Worm (Caenorhabditis elegans): ENCODE data around the gene F25E5.5.

Gene F25E5.5

DNA sequence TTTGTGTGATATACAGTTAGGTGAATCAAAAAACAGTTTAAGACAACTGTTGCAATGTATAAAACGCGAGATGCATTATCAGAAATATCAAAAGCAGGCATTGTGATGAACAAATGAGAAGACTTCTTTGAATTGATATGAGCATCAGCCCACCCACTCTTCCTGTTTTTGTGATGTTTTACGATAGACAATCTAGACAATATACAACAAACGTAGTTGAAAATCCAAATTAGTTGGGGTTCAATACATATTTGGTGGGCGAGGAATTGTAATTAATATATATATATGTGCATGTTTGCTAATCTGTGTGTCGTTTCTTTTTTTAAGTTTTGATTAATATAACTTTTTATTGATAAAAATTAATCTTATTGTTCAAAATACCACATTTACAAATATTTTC, 25.8 kb downstream of the F25E5.5 start, which contains the start of gene str-28:
TSS of gene str-28 (minus strand) at position 101 of the 400 bp plus-strand sequence.
- TF ChIP-seq lin-11 (tag; optimal IDR thresholded peaks at IDR 0.05) = no peak
- TF ChIP-seq ceh-82 (tag; optimal IDR thresholded peaks at IDR 0.05) = no peak
- TF ChIP-seq ama-1 (optimal IDR thresholded peaks at IDR 0.05) = no peak
- no peak for TF ChIP-seq snpc-4 (tag; optimal IDR thresholded peaks at IDR 0.05)
- no peak for TF ChIP-seq nhr-6 (tag; optimal IDR thresholded peaks at IDR 0.05)
- no peak for TF ChIP-seq nhr-11 (tag; optimal IDR thresholded peaks at IDR 0.05)
- no peak for TF ChIP-seq ZK546.5 (tag; optimal IDR thresholded peaks at IDR 0.05)
- TF ChIP-seq Y55F3AM.14 (GFP tag; optimal IDR thresholded peaks at IDR 0.05) = no peak
- TF ChIP-seq R02D3.7 (tag; optimal IDR thresholded peaks at IDR 0.05) = no peak
- no peak for TF ChIP-seq ztf-1 (GFP tag; conservative IDR thresholded peaks at IDR 0.05)
- TF ChIP-seq blmp-1 (tag; optimal IDR thresholded peaks at IDR 0.05; ENCODE audit: insufficient read depth) = no peak
- no peak for TF ChIP-seq F13H6.1 (tag; optimal IDR thresholded peaks at IDR 0.05)
- no peak for TF ChIP-seq nhr-129 (tag; optimal IDR thresholded peaks at IDR 0.05)
- TF ChIP-seq nhr-77 (tag; optimal IDR thresholded peaks at IDR 0.05) = no peak
- no peak for TF ChIP-seq zag-1 (tag; optimal IDR thresholded peaks at IDR 0.05)
- no peak for TF ChIP-seq mab-5 (tag; optimal IDR thresholded peaks at IDR 0.05)
- no peak for TF ChIP-seq nhr-21 (tag; optimal IDR thresholded peaks at IDR 0.05)
- no peak for TF ChIP-seq lin-13 (GFP tag; optimal IDR thresholded peaks at IDR 0.05)
- TF ChIP-seq aly-2 (tag; optimal IDR thresholded peaks at IDR 0.05) = no peak

DNA sequence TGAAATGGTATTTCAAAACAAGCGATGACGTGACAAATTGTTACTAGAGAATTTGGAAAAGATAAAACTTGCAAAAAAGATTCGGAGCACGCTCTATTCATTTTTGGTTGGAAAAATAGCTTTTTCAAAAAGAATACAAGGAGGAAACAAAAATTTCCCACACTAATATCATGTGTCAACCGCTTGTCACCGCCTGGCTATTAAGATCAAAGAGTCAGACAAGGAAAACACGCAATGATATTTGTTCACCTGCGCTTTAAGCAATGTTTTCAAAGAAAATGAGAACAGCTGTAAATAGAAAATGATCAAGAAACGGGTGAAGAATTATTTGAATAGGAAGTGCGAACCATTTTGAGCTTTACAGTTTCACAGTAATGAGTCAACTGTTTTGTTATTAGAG, 29.7 kb downstream of the F25E5.5 start, which contains the start of gene srh-125:
TSS of gene srh-125 (minus strand) at position 101 of the 400 bp plus-strand sequence.
- TF ChIP-seq elt-3 (tag; optimal IDR thresholded peaks at IDR 0.05) = no peak
- no peak for TF ChIP-seq R02D3.7 (tag; optimal IDR thresholded peaks at IDR 0.05)
- TF ChIP-seq nhr-6 (tag; optimal IDR thresholded peaks at IDR 0.05) = no peak
- no peak for TF ChIP-seq aly-2 (tag; optimal IDR thresholded peaks at IDR 0.05)
- no peak for TF ChIP-seq F13H6.1 (tag; optimal IDR thresholded peaks at IDR 0.05)
- no peak for TF ChIP-seq unc-55 (GFP tag; optimal IDR thresholded peaks at IDR 0.05)
- no peak for TF ChIP-seq ama-1 (optimal IDR thresholded peaks at IDR 0.05)
- no peak for TF ChIP-seq blmp-1 (tag; optimal IDR thresholded peaks at IDR 0.05; ENCODE audit: insufficient read depth)
- no peak for TF ChIP-seq gmeb-1 (tag; optimal IDR thresholded peaks at IDR 0.05)
- no peak for TF ChIP-seq fos-1 (tag; optimal IDR thresholded peaks at IDR 0.05)
- TF ChIP-seq nhr-129 (tag; optimal IDR thresholded peaks at IDR 0.05) = no peak
- TF ChIP-seq mbf-1 (tag; optimal IDR thresholded peaks at IDR 0.05) = no peak
- TF ChIP-seq ceh-16 (tag; optimal IDR thresholded peaks at IDR 0.05) = no peak
- no peak for TF ChIP-seq lin-13 (GFP tag; optimal IDR thresholded peaks at IDR 0.05)
- no peak for TF ChIP-seq mab-5 (tag; optimal IDR thresholded peaks at IDR 0.05)
- no peak for TF ChIP-seq nhr-25 (tag; optimal IDR thresholded peaks at IDR 0.05)
- TF ChIP-seq lin-39 (tag; optimal IDR thresholded peaks at IDR 0.05) = no peak

DNA sequence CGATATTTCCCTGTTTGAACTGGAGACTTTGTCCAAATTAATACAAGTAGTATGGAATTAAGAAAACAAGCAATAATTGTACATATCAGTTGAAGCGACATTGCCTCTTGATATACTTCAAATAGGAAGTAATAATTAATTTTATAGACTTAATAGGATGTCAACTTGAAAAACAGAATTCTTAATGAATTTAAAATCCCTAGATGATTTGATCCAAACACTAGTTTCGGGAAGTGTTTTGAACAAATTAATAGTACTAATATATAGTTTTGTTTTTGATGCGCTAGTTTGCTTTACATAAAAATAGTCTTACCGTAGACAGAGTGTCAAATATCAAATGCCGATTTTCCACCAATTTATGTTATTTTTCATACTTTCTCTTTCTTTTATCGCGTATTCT, 31.3 kb downstream of the F25E5.5 start, which contains the start of gene str-190:
TSS of gene str-190 (minus strand) at position 101 of the 400 bp plus-strand sequence.
- TF ChIP-seq C34F6.9 (tag; optimal IDR thresholded peaks at IDR 0.05) (no peak), blmp-1 (tag; optimal IDR thresholded peaks at IDR 0.05; ENCODE audit: insufficient read depth) (no peak), F13H6.1 (tag; optimal IDR thresholded peaks at IDR 0.05) (no peak), unc-39 (tag; optimal IDR thresholded peaks at IDR 0.05) (no peak), lin-39 (tag; optimal IDR thresholded peaks at IDR 0.05) (no peak), peb-1 (tag; optimal IDR thresholded peaks at IDR 0.05) (no peak), ceh-82 (tag; optimal IDR thresholded peaks at IDR 0.05) (no peak), lin-11 (tag; optimal IDR thresholded peaks at IDR 0.05) (no peak), R02D3.7 (tag; optimal IDR thresholded peaks at IDR 0.05) (no peak), mbf-1 (tag; optimal IDR thresholded peaks at IDR 0.05) (no peak), ceh-16 (tag; optimal IDR thresholded peaks at IDR 0.05) (no peak)

DNA sequence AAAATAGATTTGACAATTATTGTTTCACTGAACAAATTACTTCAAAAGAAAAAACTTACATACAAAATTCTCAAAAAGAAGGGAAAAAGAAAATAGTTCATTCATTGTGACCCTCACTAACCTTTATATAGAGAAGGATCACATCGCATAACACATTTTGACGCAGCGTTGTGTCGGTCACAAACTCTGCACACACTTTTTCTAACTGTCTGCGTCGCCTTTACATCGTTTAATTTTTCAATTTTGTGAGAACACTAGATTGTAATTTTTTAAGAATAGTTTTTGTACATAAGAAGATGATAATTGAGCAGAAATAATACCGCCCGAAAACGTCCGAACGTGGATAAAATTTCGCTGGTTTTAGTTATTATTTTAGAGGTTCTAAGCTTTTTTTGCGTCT, 33.9 kb downstream of the F25E5.5 start, which contains the start of gene C18B10.6:
TSS of gene C18B10.6 (minus strand) at position 101 of the 400 bp plus-strand sequence.
- TF ChIP-seq ama-1 (optimal IDR thresholded peaks at IDR 0.05) (no peak), ztf-1 (GFP tag; conservative IDR thresholded peaks at IDR 0.05) (no peak), peb-1 (tag; optimal IDR thresholded peaks at IDR 0.05) (no peak), nhr-25 (tag; optimal IDR thresholded peaks at IDR 0.05) (no peak), skn-1 (tag; optimal IDR thresholded peaks at IDR 0.05) (no peak), snpc-4 (tag; optimal IDR thresholded peaks at IDR 0.05) (no peak), sma-9 (GFP tag; optimal IDR thresholded peaks at IDR 0.05) (no peak), sma-9 (tag; optimal IDR thresholded peaks at IDR 0.05) (no peak), nhr-77 (tag; optimal IDR thresholded peaks at IDR 0.05) (no peak), lin-39 (tag; optimal IDR thresholded peaks at IDR 0.05) (no peak), zag-1 (tag; optimal IDR thresholded peaks at IDR 0.05) (no peak), alr-1 (tag; optimal IDR thresholded peaks at IDR 0.05) (no peak), nhr-23 (tag; optimal IDR thresholded peaks at IDR 0.05) (no peak), unc-55 (GFP tag; optimal IDR thresholded peaks at IDR 0.05) (no peak), egl-27 (tag; optimal IDR thresholded peaks at IDR 0.05) (no peak)

Data from whole organism, L2 larva.